Fruit fly (Drosophila melanogaster): Measurements from ENCODE around the gene Idgf1.

The Idgf1 gene

dm6 chr2L:16448451-16449206, 3.6 kb downstream of the Idgf1 start, which contains the start of gene CG5888:
CG5888 (minus strand) TSS chr2L:16448469.
- TF ChIP-seq CG32121 (GFP tag; IDR thresholded peaks at IDR 0.05) (peak; percentile 67), EcR (GFP tag; optimal IDR thresholded peaks at IDR 0.05) (peak; percentile 75), D1 (tag; optimal IDR thresholded peaks at IDR 0.05) (no peak), Ets98B (GFP tag; IDR thresholded peaks at IDR 0.05) (peak; percentile 65; the same call in 1 of the 2 replicates), CG4496 (GFP tag; IDR thresholded peaks at IDR 0.05) (peak; percentile 69; the same call in 2 of the 3 replicates), CG15710 (tag; optimal IDR thresholded peaks at IDR 0.05) (peak; percentile 88), gl (tag; optimal IDR thresholded peaks at IDR 0.05) (no peak), Pif1A (GFP tag; optimal IDR thresholded peaks at IDR 0.05) (peak; percentile 9), CG34367 (tag; optimal IDR thresholded peaks at IDR 0.05) (peak; percentile 54), CG8159 (tag; optimal IDR thresholded peaks at IDR 0.05) (peak; percentile 80), fd96Ca (GFP tag; IDR thresholded peaks at IDR 0.05) (0 out of 3 replicates have a peak, but pooled peaks have one; percentile 20), CG17806 (tag; optimal IDR thresholded peaks at IDR 0.05) (peak; percentile 46), CG14655 (GFP tag; optimal IDR thresholded peaks at IDR 0.05) (peak; percentile 69), Pif1B (GFP tag; optimal IDR thresholded peaks at IDR 0.05) (peak; percentile 4), rn (GFP tag; IDR thresholded peaks at IDR 0.05) (0 out of 2 replicates have a peak, but pooled peaks have one; percentile 35), CG8301 (tag; optimal IDR thresholded peaks at IDR 0.05) (no peak), CG12605 (GFP tag; IDR thresholded peaks at IDR 0.05) (no peak; the same call in 1 of the 2 replicates), CG9948 (tag; optimal IDR thresholded peaks at IDR 0.05) (peak; percentile 66), CG10348 (GFP tag; IDR thresholded peaks at IDR 0.05) (no peak), Snoo (tag; optimal IDR thresholded peaks at IDR 0.05) (peak; percentile 81), CG13204 (GFP tag; optimal IDR thresholded peaks at IDR 0.05) (peak; percentile 66)

dm6 chr2L:16450891-16451290, 5.8 kb downstream of the Idgf1 start, which contains the start of gene Idgf3:
Idgf3 (plus strand) TSS chr2L:16450907.
- TF ChIP-seq EcR (GFP tag; optimal IDR thresholded peaks at IDR 0.05) (peak; percentile 9), CG4496 (GFP tag; IDR thresholded peaks at IDR 0.05) (0 out of 3 replicates have a peak, but pooled peaks have one; percentile 29), CG32121 (GFP tag; IDR thresholded peaks at IDR 0.05) (no peak), Ets98B (GFP tag; IDR thresholded peaks at IDR 0.05) (peak; percentile 13; the same call in 1 of the 2 replicates)

dm6 chr2L:16451858-16452257, 6.8 kb downstream of the Idgf1 start:
- no peak for TF ChIP-seq CG32121 (GFP tag; IDR thresholded peaks at IDR 0.05)
- TF ChIP-seq CG10348 (GFP tag; IDR thresholded peaks at IDR 0.05), result no peak
- no peak for TF ChIP-seq CG12605 (GFP tag; IDR thresholded peaks at IDR 0.05)
- no peak for TF ChIP-seq CG17806 (tag; optimal IDR thresholded peaks at IDR 0.05)
- TF ChIP-seq gl (tag; optimal IDR thresholded peaks at IDR 0.05), result no peak
- TF ChIP-seq CG8301 (tag; optimal IDR thresholded peaks at IDR 0.05), result no peak
- TF ChIP-seq EcR (GFP tag; optimal IDR thresholded peaks at IDR 0.05), result no peak

- TF ChIP-seq CG13204 (GFP tag; optimal IDR thresholded peaks at IDR 0.05) (no peak), CG10348 (GFP tag; IDR thresholded peaks at IDR 0.05) (no peak), D1 (tag; optimal IDR thresholded peaks at IDR 0.05) (no peak), CG8301 (tag; optimal IDR thresholded peaks at IDR 0.05) (no peak), CG17806 (tag; optimal IDR thresholded peaks at IDR 0.05) (no peak), CG9948 (tag; optimal IDR thresholded peaks at IDR 0.05) (no peak), CG12605 (GFP tag; IDR thresholded peaks at IDR 0.05) (no peak), Pif1A (GFP tag; optimal IDR thresholded peaks at IDR 0.05) (no peak), EcR (GFP tag; optimal IDR thresholded peaks at IDR 0.05) (no peak), Ets98B (GFP tag; IDR thresholded peaks at IDR 0.05) (no peak), CG34367 (tag; optimal IDR thresholded peaks at IDR 0.05) (no peak), CG8159 (tag; optimal IDR thresholded peaks at IDR 0.05) (no peak), CG32121 (GFP tag; IDR thresholded peaks at IDR 0.05) (no peak), CG4496 (GFP tag; IDR thresholded peaks at IDR 0.05) (no peak), gl (tag; optimal IDR thresholded peaks at IDR 0.05) (no peak), fd96Ca (GFP tag; IDR thresholded peaks at IDR 0.05) (no peak), CG14655 (GFP tag; optimal IDR thresholded peaks at IDR 0.05) (no peak)
These were observed 13.3 kb downstream of the Idgf1 start for dm6 chr2L:16458385-16458784.

dm6 chr2L:16463657-16464056, 18.6 kb downstream of the Idgf1 start:
- TF ChIP-seq CG13204 (GFP tag; optimal IDR thresholded peaks at IDR 0.05), result peak; percentile 3
- TF ChIP-seq Pif1A (GFP tag; optimal IDR thresholded peaks at IDR 0.05), result no peak

dm6 chr2L:16469749-16470148, 24.7 kb downstream of the Idgf1 start:
- TF ChIP-seq CG32121 (GFP tag; IDR thresholded peaks at IDR 0.05), result no peak
- no peak for TF ChIP-seq CG13204 (GFP tag; optimal IDR thresholded peaks at IDR 0.05)
- no peak for TF ChIP-seq fd96Ca (GFP tag; IDR thresholded peaks at IDR 0.05)
- TF ChIP-seq CG8301 (tag; optimal IDR thresholded peaks at IDR 0.05), result peak; percentile 34
- peak; percentile 59 for TF ChIP-seq CG14655 (GFP tag; optimal IDR thresholded peaks at IDR 0.05)
- TF ChIP-seq Pif1B (GFP tag; optimal IDR thresholded peaks at IDR 0.05), result no peak
- no peak for TF ChIP-seq CG34367 (tag; optimal IDR thresholded peaks at IDR 0.05)
